Worm (Caenorhabditis elegans) whole organism, L4/young adult: Measurements from ENCODE around the gene kgb-1.

Experiments used
- W03F9.2 ChIP-seq: fragments of 150-350 bp; optimal IDR thresholded peaks from 2 replicates; lab custom pipeline; 2014; ENCODE audit warnings: missing biosample characterization, missing genetic modification characterization
- dao-5 ChIP-seq: sonication (generic microtip); optimal IDR thresholded peaks from 2 replicates; lab custom pipeline; 2016; ENCODE audit warnings: missing genotype, missing genetic modification characterization, moderate library complexity, missing compliant biosample characterization

DNA sequence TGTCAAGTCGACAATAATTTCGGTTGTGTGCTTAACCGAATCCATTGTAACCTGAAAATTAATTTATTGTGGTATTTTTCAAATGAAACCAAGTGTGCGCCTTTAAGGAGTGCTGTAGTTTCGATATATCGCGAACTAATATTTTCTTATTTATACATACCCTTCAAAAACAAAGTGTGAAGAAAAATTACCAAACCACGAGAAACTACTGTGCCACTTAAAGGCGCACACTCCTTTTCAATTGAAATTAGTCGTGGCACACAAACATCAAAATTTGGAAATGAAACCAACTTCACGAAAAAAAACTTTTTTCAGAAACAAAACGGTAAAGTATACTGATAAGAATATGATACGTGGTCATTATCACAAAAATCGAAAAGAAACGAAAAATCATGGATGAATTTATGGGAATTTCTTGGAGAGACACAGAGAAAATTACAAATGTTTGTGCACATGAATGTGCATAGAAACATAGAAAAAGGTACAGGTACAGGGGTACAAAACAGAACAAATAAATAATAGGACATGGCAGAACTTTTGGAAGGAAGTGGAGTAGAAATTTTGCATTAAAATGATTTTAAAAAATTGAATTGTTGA, 26.6 kb downstream of the kgb-1 start, which contains the start of gene spl-1:
- TF ChIP-seq W03F9.2 (tag; lab: Kevin White, UChicago) = no peak
- no peak for TF ChIP-seq dao-5 (tag; lab: Kevin White, UChicago)
